Fruit fly (Drosophila melanogaster) whole organism, embryonic: ENCODE results near the gene Atg12.

ENCODE experiments used
- CG10979 ChIP-seq: fragments of 200-800 bp; sonication (Bioruptor generic); optimal IDR thresholded peaks from 2 replicates; lab custom pipeline; 2018; ENCODE audit warnings: missing biosample characterization, mild to moderate bottlenecking, missing genetic modification characterization, moderate library complexity
- ab ChIP-seq: fragments of 200-800 bp; sonication (Bioruptor generic); optimal IDR thresholded peaks from 2 replicates; lab custom pipeline; 2016; ENCODE audit warnings: missing biosample characterization, missing genetic modification characterization
- ken ChIP-seq: fragments of 200-800 bp; sonication (Bioruptor generic); IDR thresholded peaks from 3 replicates; pipeline ENCODE4 v1.3.6; 2022; ENCODE audit warnings: missing biosample characterization, missing genetic modification characterization

DNA sequence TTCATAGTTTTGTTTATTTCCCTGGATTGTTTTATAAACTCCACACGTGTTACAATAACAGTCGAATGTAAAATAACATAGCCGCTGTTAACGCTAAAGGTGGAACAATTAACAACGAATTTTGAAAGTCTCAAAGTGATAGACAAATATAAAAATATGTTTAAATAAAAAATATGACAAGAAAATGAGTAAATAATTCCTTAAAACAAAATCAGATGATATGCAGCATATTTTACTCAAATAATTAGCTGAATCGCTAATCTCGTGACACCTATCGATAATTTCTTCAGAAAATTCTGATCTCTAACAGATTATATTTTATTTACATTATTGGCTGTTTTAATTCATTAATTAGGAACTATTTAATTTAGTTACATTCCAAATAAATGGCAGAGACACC is at the start of gene Atg12, which contains the start of gene CG5645:
- TF ChIP-seq ab (GFP tag; lab: Kevin White, UChicago) (no peak), ken (no peak), CG10979 (tag; lab: Kevin White, UChicago) (peak; percentile 74)
